Worm (Caenorhabditis elegans) whole organism, early embryonic: ENCODE data around the gene srz-90.

Experiments used
- ama-1 ChIP-seq: fragments of 150-350 bp; optimal IDR thresholded peaks from 2 replicates; lab custom pipeline; 2014
- ceh-13 ChIP-seq: fragments of 200-800 bp; sonication (Bioruptor generic); optimal IDR thresholded peaks from 2 replicates; lab custom pipeline; 2018; ENCODE audit warnings: mild to moderate bottlenecking, missing genetic modification characterization, missing compliant biosample characterization
- flt-1 ChIP-seq: fragments of 200-800 bp; sonication (Bioruptor generic); IDR thresholded peaks from 2 replicates; pipeline ENCODE4 v1.3.6; 2022; ENCODE audit warnings: missing genetic modification characterization, missing compliant biosample characterization
- hmbx-1 ChIP-seq: sonication (generic microtip); optimal IDR thresholded peaks from 2 replicates; lab custom pipeline; 2016; ENCODE audit warnings: mild to moderate bottlenecking, missing genetic modification characterization, missing compliant biosample characterization

ce11 chrV:17558946-17559345 is 31.1 kb downstream of the srz-90 start, which contains the start of gene fbxa-172:
- no peak for TF ChIP-seq ama-1 (lab: Kevin White, UChicago)
- TF ChIP-seq flt-1 (GFP tag; lab: Robert Waterston, UW), result no peak
- no peak for TF ChIP-seq hmbx-1 (tag; lab: Kevin White, UChicago)
- no peak for TF ChIP-seq ceh-13 (GFP tag; lab: Kevin White, UChicago)
